Fruit fly (Drosophila melanogaster): ENCODE data around the gene GMF.

Gene GMF

dm6 chr2L:16329102-16329520 lies 26.4 kb upstream of the GMF start, which contains the start of gene mRpL4 (continued):
- TF ChIP-seq amos (GFP tag; IDR thresholded peaks at IDR 0.05; ENCODE audit: partially characterized antibody) (peak; percentile 99), CG10321 (GFP tag; IDR thresholded peaks at IDR 0.05) (no peak), vfl (GFP tag; optimal IDR thresholded peaks at IDR 0.05) (peak; percentile 88), prd (optimal IDR thresholded peaks at IDR 0.05) (no peak), prd (GFP tag; IDR thresholded peaks at IDR 0.05) (peak; percentile 81; the same call in 2 of the 3 replicates), Camta (GFP tag; optimal IDR thresholded peaks at IDR 0.05) (peak; percentile 80), chm (GFP tag; IDR thresholded peaks at IDR 0.05) (peak; percentile 66; the same call in 1 of the 2 replicates), CG15011 (GFP tag; optimal IDR thresholded peaks at IDR 0.05) (no peak), Oli (tag; optimal IDR thresholded peaks at IDR 0.05) (peak; percentile 17), cad (GFP tag; optimal IDR thresholded peaks at IDR 0.05) (no peak), Neu2 (GFP tag; optimal IDR thresholded peaks at IDR 0.05; ENCODE audit: borderline replicate concordance) (no peak), Myb (GFP tag; optimal IDR thresholded peaks at IDR 0.05) (peak; percentile 55), Adf1 (GFP tag; IDR thresholded peaks at IDR 0.05) (no peak), run (tag; optimal IDR thresholded peaks at IDR 0.05) (no peak), CG16779 (GFP tag; IDR thresholded peaks at IDR 0.05) (0 out of 2 replicates have a peak, but pooled peaks have one; percentile 36), Hr3 (GFP tag; optimal IDR thresholded peaks at IDR 0.05) (peak; percentile 79), Tbp (GFP tag; optimal IDR thresholded peaks at IDR 0.05) (no peak), chn (GFP tag; optimal IDR thresholded peaks at IDR 0.05) (peak; percentile 80), CG2712 (tag; optimal IDR thresholded peaks at IDR 0.05) (peak; percentile 79), toy (GFP tag; IDR thresholded peaks at IDR 0.05) (no peak), wek (GFP tag; optimal IDR thresholded peaks at IDR 0.05) (peak; percentile 31), BtbVII (GFP tag; optimal IDR thresholded peaks at IDR 0.05) (no peak), CG17612 (GFP tag; IDR thresholded peaks at IDR 0.05) (peak; percentile 31; the same call in 1 of the 2 replicates), D19A (tag; optimal IDR thresholded peaks at IDR 0.05) (peak; percentile 37), CG18011 (GFP tag; optimal IDR thresholded peaks at IDR 0.05) (peak; percentile 36), CG8944 (GFP tag; optimal IDR thresholded peaks at IDR 0.05) (peak; percentile 77), CG2116 (GFP tag; optimal IDR thresholded peaks at IDR 0.05) (peak; percentile 87), gce (GFP tag; IDR thresholded peaks at IDR 0.05) (peak; percentile 60; the same call in 2 of the 3 replicates), klu (GFP tag; IDR thresholded peaks at IDR 0.05) (no peak), Doc2 (GFP tag; IDR thresholded peaks at IDR 0.05) (no peak), caup (GFP tag; optimal IDR thresholded peaks at IDR 0.05; ENCODE audit: severe bottlenecking) (no peak), Hmr (GFP tag; optimal IDR thresholded peaks at IDR 0.05) (no peak), Ets65A (GFP tag) (no peak), CG6654 (GFP tag; optimal IDR thresholded peaks at IDR 0.05) (no peak), Atf-2 (GFP tag; optimal IDR thresholded peaks at IDR 0.05) (peak; percentile 40), CG14860 (GFP tag; IDR thresholded peaks at IDR 0.05; ENCODE audit: partially characterized antibody) (peak; percentile 99), Blimp-1 (GFP tag; optimal IDR thresholded peaks at IDR 0.05) (no peak), CG18476 (GFP tag; optimal IDR thresholded peaks at IDR 0.05) (peak; percentile 43), HLH54F (GFP tag; optimal IDR thresholded peaks at IDR 0.05) (peak; percentile 82), CG1647 (GFP tag; optimal IDR thresholded peaks at IDR 0.05) (peak; percentile 46), Fer1 (GFP tag; optimal IDR thresholded peaks at IDR 0.05) (no peak), CG18599 (GFP tag; optimal IDR thresholded peaks at IDR 0.05) (no peak), nerfin-2 (GFP tag; IDR thresholded peaks at IDR 0.05; ENCODE audit: partially characterized antibody) (peak; percentile 98)

Measured in whole organism, embryonic.